Worm (Caenorhabditis elegans): Measurements from ENCODE around the gene kgb-2.

kgb-2 gene

DNA sequence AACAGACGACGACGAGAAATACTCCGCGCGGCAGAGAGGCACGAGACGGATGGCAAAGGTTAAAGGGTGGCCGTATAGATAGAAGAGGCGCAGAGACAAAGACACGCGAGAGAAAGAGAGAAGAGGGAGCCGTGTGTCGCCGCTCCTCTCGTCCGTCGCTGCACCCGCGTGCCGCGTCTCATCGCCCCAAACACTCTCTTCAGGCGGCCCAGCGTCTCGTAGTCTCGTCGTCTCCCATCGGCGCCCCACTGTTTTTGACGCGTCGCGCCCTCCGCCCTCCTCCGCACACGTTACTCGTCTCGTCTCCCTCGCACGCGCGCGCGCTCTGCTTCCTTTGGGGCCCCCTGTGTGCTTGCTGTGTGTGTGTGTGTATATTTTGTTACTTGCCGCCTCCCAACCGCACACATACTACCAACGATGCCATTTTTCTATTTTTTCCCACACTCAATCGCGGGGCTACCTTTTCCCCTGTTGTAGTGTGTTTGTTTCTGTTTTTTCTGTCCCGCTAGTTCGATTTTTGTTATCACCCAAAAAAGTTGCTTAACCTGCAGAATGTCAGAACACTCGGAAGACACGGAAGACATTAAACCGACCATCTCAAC is 30.0 kb downstream of the kgb-2 start, which contains the start of gene madf-9 (continued):
- TF ChIP-seq ZK337.2 (GFP tag; IDR thresholded peaks at IDR 0.05) (no peak), attf-4 (tag; optimal IDR thresholded peaks at IDR 0.05) (no peak), daf-19 (GFP tag; conservative IDR thresholded peaks at IDR 0.05) (no peak), gei-8 (GFP tag; optimal IDR thresholded peaks at IDR 0.05) (no peak), nhr-76 (tag; optimal IDR thresholded peaks at IDR 0.05) (no peak), zfp-3 (GFP tag; conservative IDR thresholded peaks at IDR 0.05) (no peak), ces-1 (GFP tag; optimal IDR thresholded peaks at IDR 0.05) (no peak), php-3 (GFP tag; IDR thresholded peaks at IDR 0.05) (peak; percentile 75), egl-43 (GFP tag; IDR thresholded peaks at IDR 0.05) (peak; percentile 83), Y105C5A.15 (GFP tag; IDR thresholded peaks at IDR 0.05) (no peak), rbr-2 (tag; optimal IDR thresholded peaks at IDR 0.05) (peak; percentile 79), daf-12 (tag; optimal IDR thresholded peaks at IDR 0.05) (no peak), mdt-29 (GFP tag; IDR thresholded peaks at IDR 0.05) (no peak), aly-2 (tag; optimal IDR thresholded peaks at IDR 0.05) (no peak), hif-1 (tag; optimal IDR thresholded peaks at IDR 0.05) (peak in 1 of 2 experiments; percentile 77), pqm-1 (tag; optimal IDR thresholded peaks at IDR 0.05) (no peak), lin-38 (GFP tag; IDR thresholded peaks at IDR 0.05) (peak; percentile 69), daf-8 (GFP tag; IDR thresholded peaks at IDR 0.05) (no peak), vab-7 (GFP tag; IDR thresholded peaks at IDR 0.05) (peak; percentile 11; the same call in 1 of the 2 replicates), nhr-41 (GFP tag; IDR thresholded peaks at IDR 0.05) (peak; percentile 98), sdz-12 (GFP tag; optimal IDR thresholded peaks at IDR 0.05) (no peak), dve-1 (tag; optimal IDR thresholded peaks at IDR 0.05; ENCODE audit: insufficient read depth) (peak; percentile 45), ceh-32 (tag; optimal IDR thresholded peaks at IDR 0.05; ENCODE audit: poor library complexity) (no peak), zag-1 (tag; optimal IDR thresholded peaks at IDR 0.05) (no peak), ceh-82 (tag; optimal IDR thresholded peaks at IDR 0.05) (no peak), nhr-102 (tag; optimal IDR thresholded peaks at IDR 0.05) (peak; percentile 51), set-16 (GFP tag; IDR thresholded peaks at IDR 0.05) (peak; percentile 100), F37D6.2 (tag; optimal IDR thresholded peaks at IDR 0.05) (peak; percentile 62), Y5F2A.4 (GFP tag; optimal IDR thresholded peaks at IDR 0.05) (no peak), aha-1 (tag) (peak; percentile 99), T26A8.4 (GFP tag; IDR thresholded peaks at IDR 0.05) (peak; percentile 77), mep-1 (tag; optimal IDR thresholded peaks at IDR 0.05) (peak; percentile 68), dmd-8 (GFP tag; IDR thresholded peaks at IDR 0.05) (no peak), nhr-6 (tag; optimal IDR thresholded peaks at IDR 0.05) (peak; percentile 81), nhr-77 (tag; optimal IDR thresholded peaks at IDR 0.05) (no peak), unc-130 (GFP tag; optimal IDR thresholded peaks at IDR 0.05) (no peak), fkh-10 (GFP tag; optimal IDR thresholded peaks at IDR 0.05) (no peak), mxl-2 (GFP tag; conservative IDR thresholded peaks at IDR 0.05) (0 out of 2 replicates have a peak, but pooled peaks have one; percentile 21), ztf-11 (tag; optimal IDR thresholded peaks at IDR 0.05) (no peak), nhr-28 (tag; optimal IDR thresholded peaks at IDR 0.05) (peak; percentile 64), hmg-1.1 (GFP tag; IDR thresholded peaks at IDR 0.05) (peak; percentile 94), dmd-9 (GFP tag; IDR thresholded peaks at IDR 0.05) (no peak), Y48G9A.11 (GFP tag; IDR thresholded peaks at IDR 0.05) (no peak), ZK546.5 (tag; optimal IDR thresholded peaks at IDR 0.05) (no peak), tra-1 (GFP tag; IDR thresholded peaks at IDR 0.05) (0 out of 2 replicates have a peak, but pooled peaks have one; percentile 19), nhr-237 (tag; optimal IDR thresholded peaks at IDR 0.05) (no peak), lsy-2 (tag; optimal IDR thresholded peaks at IDR 0.05) (peak; percentile 37 to 44), ztf-7 (tag; optimal IDR thresholded peaks at IDR 0.05) (no peak), ceh-44 (GFP tag; IDR thresholded peaks at IDR 0.05) (no peak), nhr-25 (tag; optimal IDR thresholded peaks at IDR 0.05; ENCODE audit: borderline replicate concordance, insufficient read depth) (no peak)

Data from whole organism, L4 larva.